Worm (Caenorhabditis elegans) whole organism, mixed stage, embryonic: Measurements from ENCODE around the gene K06H6.4.

Source experiments
- bed-3 ChIP-seq: fragments of 200-800 bp; sonication (Bioruptor generic); optimal IDR thresholded peaks from 3 replicates; lab custom pipeline; 2018; ENCODE audit warnings: mild to moderate bottlenecking, missing genetic modification characterization, moderate library complexity, missing compliant biosample characterization
- elt-3 ChIP-seq: fragments of 150-350 bp; optimal IDR thresholded peaks from 2 replicates; lab custom pipeline; 2014; ENCODE audit warnings: missing biosample characterization, missing genetic modification characterization
- lin-13 ChIP-seq: fragments of 150-350 bp; optimal IDR thresholded peaks from 2 replicates; lab custom pipeline; 2014; ENCODE audit warnings: missing biosample characterization, missing genetic modification characterization
- lsy-2 ChIP-seq: fragments of 150-350 bp; optimal IDR thresholded peaks from 2 replicates; lab custom pipeline; 2014; ENCODE audit warnings: missing biosample characterization, missing genetic modification characterization
- mab-5 ChIP-seq: fragments of 150-350 bp; optimal IDR thresholded peaks from 2 replicates; lab custom pipeline; 2014; ENCODE audit warnings: missing biosample characterization, missing genetic modification characterization
- mep-1 ChIP-seq: fragments of 150-350 bp; optimal IDR thresholded peaks from 2 replicates; lab custom pipeline; 2017; ENCODE audit warnings: missing biosample characterization, missing genetic modification reagents, missing genetic modification characterization, inconsistent platforms
- nhr-237 ChIP-seq: fragments of 150-350 bp; optimal IDR thresholded peaks from 2 replicates; lab custom pipeline; 2014; ENCODE audit warnings: missing biosample characterization, missing genetic modification characterization
- nhr-76 ChIP-seq: sonication (generic microtip); optimal IDR thresholded peaks from 2 replicates; lab custom pipeline; 2017; ENCODE audit warnings: missing biosample characterization, missing genetic modification characterization
- snpc-4 ChIP-seq: fragments of 150-350 bp; optimal IDR thresholded peaks from 2 replicates; lab custom pipeline; 2014; ENCODE audit warnings: missing biosample characterization, missing genetic modification characterization
- sptf-1 ChIP-seq: sonication (generic microtip); optimal IDR thresholded peaks from 2 replicates; lab custom pipeline; 2017; ENCODE audit warnings: mild to moderate bottlenecking, missing genetic modification characterization, moderate library complexity, missing compliant biosample characterization
- tbx-8 ChIP-seq: fragments of 200-800 bp; sonication (Bioruptor generic); optimal IDR thresholded peaks from 2 replicates; lab custom pipeline; 2018; ENCODE audit warnings: mild to moderate bottlenecking, missing genetic modification characterization, moderate library complexity, missing compliant biosample characterization
- unc-39 ChIP-seq: fragments of 150-350 bp; optimal IDR thresholded peaks from 2 replicates; lab custom pipeline; 2014; ENCODE audit warnings: missing biosample characterization, missing genetic modification characterization
- unc-62 ChIP-seq: fragments of 150-350 bp; optimal IDR thresholded peaks from 2 replicates; lab custom pipeline; 2014; ENCODE audit warnings: missing biosample characterization, missing genetic modification reagents, missing genetic modification characterization
- zip-8 ChIP-seq: fragments of 150-350 bp; optimal IDR thresholded peaks from 2 replicates; lab custom pipeline; 2014; ENCODE audit warnings: missing biosample characterization, missing genetic modification characterization

- no peak for TF ChIP-seq nhr-237
- no peak for TF ChIP-seq bed-3 (GFP tag; lab: Kevin White, UChicago)
- TF ChIP-seq snpc-4 (tag; lab: Kevin White, UChicago) = no peak
- TF ChIP-seq unc-62 = no peak
- no peak for TF ChIP-seq lsy-2 (tag; lab: Kevin White, UChicago)
- no peak for TF ChIP-seq mep-1 (tag; lab: Kevin White, UChicago)
- TF ChIP-seq mab-5 (tag; lab: Kevin White, UChicago) = no peak
- TF ChIP-seq tbx-8 (GFP tag; lab: Kevin White, UChicago) = no peak
- TF ChIP-seq lin-13 (tag; lab: Kevin White, UChicago) = no peak
- TF ChIP-seq sptf-1 (tag; lab: Kevin White, UChicago) = no peak
- TF ChIP-seq zip-8 (tag; lab: Kevin White, UChicago) = no peak
- no peak for TF ChIP-seq unc-39
- TF ChIP-seq elt-3 (tag; lab: Kevin White, UChicago) = no peak
- TF ChIP-seq nhr-76 (tag; lab: Kevin White, UChicago) = no peak
Measured at ce11 chrV:585472-585871, 6.4 kb downstream of the K06H6.4 start, which contains the start of gene K06H6.2.
